Worm (Caenorhabditis elegans) whole organism, L4 larva: ENCODE results near the gene Y52E8A.1.

Experiments
- dve-1 ChIP-seq: sonication (generic microtip); optimal IDR thresholded peaks from 2 replicates; lab custom pipeline; 2017; ENCODE audit warnings: antibody characterized with exemption, mild to moderate bottlenecking, missing genetic modification characterization, missing compliant biosample characterization; ENCODE audit not compliant: insufficient read depth
- fos-1 ChIP-seq: fragments of 150-350 bp; optimal IDR thresholded peaks from 2 replicates; lab custom pipeline; 2014; ENCODE audit warnings: missing biosample characterization, missing genetic modification characterization
- spr-1 ChIP-seq: sonication (generic microtip); optimal IDR thresholded peaks from 2 replicates; lab custom pipeline; 2016; ENCODE audit warnings: mild to moderate bottlenecking, missing genetic modification characterization, missing compliant biosample characterization
- unc-39 ChIP-seq: sonication (generic microtip); optimal IDR thresholded peaks from 2 replicates; lab custom pipeline; 2017; ENCODE audit warnings: missing biosample characterization, missing genetic modification characterization

ce11 chrII:4350888-4351287 lies 29.0 kb downstream of the Y52E8A.1 start, which contains the start of gene H20J04.9:
- no peak for TF ChIP-seq unc-39
- TF ChIP-seq fos-1, result no peak
- no peak for TF ChIP-seq spr-1 (tag; lab: Kevin White, UChicago)
- no peak for TF ChIP-seq dve-1 (tag; lab: Kevin White, UChicago)
